Fruit fly (Drosophila melanogaster) whole organism, wandering third instar larva: ENCODE results near the gene CG13907.

Experiments
- Abd-B ChIP-seq: fragments of >200 bp; optimal IDR thresholded peaks from 2 replicates; lab custom pipeline; 2017; ENCODE audit warnings: missing biosample characterization, missing genetic modification characterization
- CG32264 ChIP-seq: fragments of 200-800 bp; sonication (Bioruptor generic); optimal IDR thresholded peaks from 2 replicates; lab custom pipeline; 2016; ENCODE audit warnings: missing biosample characterization, missing genetic modification characterization
- Dfd ChIP-seq: fragments of >200 bp; optimal IDR thresholded peaks from 2 replicates; lab custom pipeline; 2017; ENCODE audit warnings: missing biosample characterization, missing genetic modification characterization
- Hr83 ChIP-seq: fragments of 200-300 bp; sonication (Bioruptor generic); optimal IDR thresholded peaks from 2 replicates; lab custom pipeline; 2016; ENCODE audit warnings: missing biosample characterization, mild to moderate bottlenecking, missing genetic modification characterization, moderate library complexity; ENCODE audit not compliant: poor library complexity, severe bottlenecking
- Myc ChIP-seq: fragments of >200 bp; optimal IDR thresholded peaks from 2 replicates; lab custom pipeline; 2017

- TF ChIP-seq Myc (lab: Kevin White, UChicago) = no peak
- no peak for TF ChIP-seq Abd-B
- no peak for TF ChIP-seq CG32264
- peak; percentile 20 for TF ChIP-seq Hr83 (GFP tag; lab: Kevin White, UChicago)
- TF ChIP-seq Dfd = no peak
These were observed 47.9 kb downstream of the CG13907 start, which contains the start of gene CG42553 for dm6 chr3L:833878-834277.
